Worm (Caenorhabditis elegans) whole organism, young adult: Measurements from ENCODE around the gene srw-59.

Experiments
- B0035.1 ChIP-seq: sonication (generic microtip); optimal IDR thresholded peaks from 2 replicates; lab custom pipeline; 2016; ENCODE audit warnings: missing genetic modification characterization, mild to moderate bottlenecking, missing compliant biosample characterization, missing genotype, missing genetic modification reagents
- B0336.3 ChIP-seq: fragments of 200-800 bp; sonication (Bioruptor generic); IDR thresholded peaks from 2 replicates; pipeline ENCODE4 v1.3.6; 2022; ENCODE audit warnings: missing genetic modification characterization, missing compliant biosample characterization
- F22D6.2 ChIP-seq: sonication (generic microtip); optimal IDR thresholded peaks from 2 replicates; lab custom pipeline; 2016; ENCODE audit warnings: mild to moderate bottlenecking, missing genetic modification characterization, missing compliant biosample characterization
- F33H1.4 ChIP-seq: fragments of 200-800 bp; sonication (Bioruptor generic); IDR thresholded peaks from 2 replicates; pipeline ENCODE4 v1.3.6; 2022; ENCODE audit warnings: missing genetic modification reagents, missing genetic modification characterization, missing compliant biosample characterization
- F37B4.10 ChIP-seq: fragments of 200-800 bp; sonication (Bioruptor generic); IDR thresholded peaks from 2 replicates; pipeline ENCODE4 v1.3.6; 2022; ENCODE audit warnings: missing genetic modification characterization, missing compliant biosample characterization
- F49E8.2 ChIP-seq: sonication (generic microtip); optimal IDR thresholded peaks from 3 replicates; lab custom pipeline; 2017; ENCODE audit warnings: missing genetic modification characterization, mild to moderate bottlenecking, missing compliant biosample characterization, antibody characterized with exemption, moderate library complexity; ENCODE audit not compliant: insufficient read depth
- F52B5.7 ChIP-seq: sonication (generic microtip); optimal IDR thresholded peaks from 2 replicates; lab custom pipeline; 2016; ENCODE audit warnings: mild to moderate bottlenecking, missing genetic modification characterization, missing compliant biosample characterization
- F55B11.4 ChIP-seq: sonication (generic microtip); optimal IDR thresholded peaks from 2 replicates; lab custom pipeline; 2016; ENCODE audit warnings: missing compliant biosample characterization, missing genetic modification characterization, borderline replicate concordance; ENCODE audit not compliant: insufficient read depth
- T26A5.8 ChIP-seq: sonication (generic microtip); optimal IDR thresholded peaks from 2 replicates; lab custom pipeline; 2016; ENCODE audit warnings: missing genetic modification characterization, missing compliant biosample characterization
- Y53G8AR.9 ChIP-seq: fragments of 200-800 bp; sonication (Bioruptor generic); conservative IDR thresholded peaks from 2 replicates; pipeline ENCODE4 v1.3.6; 2022; ENCODE audit warnings: missing genetic modification reagents, missing genetic modification characterization, missing compliant biosample characterization
- Y56A3A.18 ChIP-seq: fragments of 200-800 bp; sonication (Bioruptor generic); IDR thresholded peaks from 2 replicates; pipeline ENCODE4 v1.3.6; 2022; ENCODE audit warnings: missing genetic modification reagents, missing genetic modification characterization, missing compliant biosample characterization
- Y67H2A.10 ChIP-seq: fragments of 200-800 bp; sonication (Bioruptor generic); conservative IDR thresholded peaks from 2 replicates; pipeline ENCODE4 v1.3.6; 2022; ENCODE audit warnings: missing genetic modification reagents, missing genetic modification characterization, missing compliant biosample characterization
- Y95B8A.8 ChIP-seq: fragments of 200-800 bp; sonication (Bioruptor generic); IDR thresholded peaks from 2 replicates; pipeline ENCODE4 v1.3.6; 2022; ENCODE audit warnings: missing genetic modification reagents, missing genetic modification characterization, missing compliant biosample characterization
- akir-1 ChIP-seq: fragments of 200-800 bp; sonication (Bioruptor generic); optimal IDR thresholded peaks from 2 replicates; lab custom pipeline; 2018; ENCODE audit warnings: mild to moderate bottlenecking, missing genetic modification characterization, moderate library complexity, missing compliant biosample characterization
- aptf-3 ChIP-seq: fragments of 200-800 bp; sonication (Bioruptor generic); IDR thresholded peaks from 2 replicates; pipeline ENCODE4 v1.3.6; 2022; ENCODE audit warnings: missing genetic modification characterization, missing compliant biosample characterization
- atf-7 ChIP-seq: sonication (generic microtip); optimal IDR thresholded peaks from 2 replicates; lab custom pipeline; 2017; ENCODE audit warnings: mild to moderate bottlenecking, missing genetic modification characterization, missing compliant biosample characterization
- attf-5 ChIP-seq: fragments of 200-800 bp; sonication (Bioruptor generic); optimal IDR thresholded peaks from 2 replicates; lab custom pipeline; 2018; ENCODE audit warnings: mild to moderate bottlenecking, missing genetic modification characterization, missing compliant biosample characterization
- bed-2 ChIP-seq: fragments of 200-800 bp; sonication (Bioruptor generic); IDR thresholded peaks from 2 replicates; pipeline ENCODE4 v1.3.6; 2022; ENCODE audit warnings: missing genetic modification reagents, missing genetic modification characterization, missing compliant biosample characterization
- cebp-1 ChIP-seq, 2 experiments: fragments of 200-800 bp in 1 of 2; sonication (Bioruptor generic) in 1 of 2; sonication (generic microtip) in 1 of 2; IDR thresholded peaks in 1 of 2; optimal IDR thresholded peaks in 1 of 2; 2 replicates each; pipeline versions ENCODE4 v1.3.6 to Lab custom; 2017 to 2022; ENCODE audit warnings: missing compliant biosample characterization in 2 of 2, missing genetic modification characterization in 2 of 2, mild to moderate bottlenecking in 1 of 2, missing genetic modification reagents in 1 of 2, moderate library complexity in 1 of 2
- ceh-91 ChIP-seq: fragments of 200-800 bp; sonication (Bioruptor generic); IDR thresholded peaks from 2 replicates; pipeline ENCODE4 v1.3.6; 2022; ENCODE audit warnings: missing genetic modification reagents, missing genetic modification characterization, missing compliant biosample characterization
- dox-1 ChIP-seq: fragments of 200-800 bp; sonication (Bioruptor generic); IDR thresholded peaks from 2 replicates; pipeline ENCODE4 v1.3.6; 2022; ENCODE audit warnings: missing genetic modification reagents, missing genetic modification characterization, missing compliant biosample characterization
- egl-18 ChIP-seq: fragments of 200-800 bp; sonication (Bioruptor generic); IDR thresholded peaks from 2 replicates; pipeline ENCODE4 v1.3.6; 2022; ENCODE audit warnings: missing genetic modification reagents, missing genetic modification characterization, missing compliant biosample characterization
- fkh-3 ChIP-seq: sonication (generic microtip); optimal IDR thresholded peaks from 2 replicates; lab custom pipeline; 2016; ENCODE audit warnings: mild to moderate bottlenecking, missing genetic modification characterization, missing compliant biosample characterization
- hlh-12 ChIP-seq: sonication (generic microtip); optimal IDR thresholded peaks from 2 replicates; lab custom pipeline; 2016; ENCODE audit warnings: missing genetic modification characterization, missing compliant biosample characterization
- hmg-1.2 ChIP-seq: fragments of 200-800 bp; sonication (Bioruptor generic); IDR thresholded peaks from 2 replicates; pipeline ENCODE4 v1.3.6; 2022; ENCODE audit warnings: missing genetic modification reagents, missing genetic modification characterization, missing compliant biosample characterization
- hrde-1 ChIP-seq: sonication (generic microtip); optimal IDR thresholded peaks from 2 replicates; lab custom pipeline; 2016; ENCODE audit warnings: missing genetic modification characterization, mild to moderate bottlenecking, missing compliant biosample characterization, moderate library complexity, missing genotype, missing genetic modification reagents, borderline replicate concordance
- let-526 ChIP-seq: fragments of 200-800 bp; sonication (Bioruptor generic); IDR thresholded peaks from 2 replicates; pipeline ENCODE4 v1.3.6; 2022; ENCODE audit warnings: missing genetic modification reagents, missing genetic modification characterization, missing compliant biosample characterization
- lin-40 ChIP-seq: sonication (generic microtip); optimal IDR thresholded peaks from 2 replicates; lab custom pipeline; 2016; ENCODE audit warnings: missing genetic modification characterization, mild to moderate bottlenecking, missing compliant biosample characterization, missing genotype, missing genetic modification reagents
- lin-54 ChIP-seq: fragments of 200-800 bp; sonication (Bioruptor generic); optimal IDR thresholded peaks from 2 replicates; lab custom pipeline; 2018; ENCODE audit warnings: mild to moderate bottlenecking, missing genetic modification characterization, missing compliant biosample characterization
- madf-6 ChIP-seq: fragments of 200-800 bp; sonication (Bioruptor generic); IDR thresholded peaks from 2 replicates; pipeline ENCODE4 v1.3.6; 2022; ENCODE audit warnings: missing genetic modification reagents, missing genetic modification characterization, missing compliant biosample characterization
- madf-8 ChIP-seq: fragments of 200-800 bp; sonication (Bioruptor generic); conservative IDR thresholded peaks from 2 replicates; pipeline ENCODE4 v1.3.6; 2022; ENCODE audit warnings: missing genetic modification reagents, missing genetic modification characterization, missing compliant biosample characterization
- nfya-1 ChIP-seq: sonication (generic microtip); optimal IDR thresholded peaks from 2 replicates; lab custom pipeline; 2017; ENCODE audit warnings: antibody characterized with exemption, missing compliant biosample characterization, missing genetic modification characterization, borderline replicate concordance; ENCODE audit not compliant: insufficient read depth
- nfyb-1 ChIP-seq: fragments of 200-800 bp; sonication (Bioruptor generic); IDR thresholded peaks from 2 replicates; pipeline ENCODE4 v1.3.6; 2022; ENCODE audit warnings: missing genetic modification reagents, missing genetic modification characterization, missing compliant biosample characterization
- nhr-27 ChIP-seq: fragments of 200-800 bp; sonication (Bioruptor generic); optimal IDR thresholded peaks from 2 replicates; lab custom pipeline; 2018; ENCODE audit warnings: mild to moderate bottlenecking, missing genetic modification characterization, moderate library complexity, missing compliant biosample characterization
- nhr-80 ChIP-seq: sonication (generic microtip); optimal IDR thresholded peaks from 2 replicates; lab custom pipeline; 2016; ENCODE audit warnings: missing genetic modification characterization, missing compliant biosample characterization
- pbrm-1 ChIP-seq: fragments of 200-800 bp; sonication (Bioruptor generic); IDR thresholded peaks from 2 replicates; pipeline ENCODE4 v1.3.6; 2022; ENCODE audit warnings: missing genetic modification reagents, missing genetic modification characterization, missing compliant biosample characterization
- rcor-1 ChIP-seq: fragments of 200-800 bp; sonication (Bioruptor generic); IDR thresholded peaks from 2 replicates; pipeline ENCODE4 v1.3.6; 2022; ENCODE audit warnings: missing genetic modification reagents, missing genetic modification characterization, missing compliant biosample characterization
- snpc-3.4 ChIP-seq: sonication (generic microtip); optimal IDR thresholded peaks from 2 replicates; lab custom pipeline; 2017; ENCODE audit warnings: missing genetic modification characterization, mild to moderate bottlenecking, missing compliant biosample characterization, antibody characterized with exemption, moderate library complexity, missing genotype, missing genetic modification reagents
- somi-1 ChIP-seq: fragments of 200-800 bp; sonication (Bioruptor generic); optimal IDR thresholded peaks from 2 replicates; lab custom pipeline; 2018; ENCODE audit warnings: mild to moderate bottlenecking, missing genetic modification characterization, missing compliant biosample characterization
- sptf-2 ChIP-seq: fragments of 200-800 bp; sonication (Bioruptor generic); optimal IDR thresholded peaks from 2 replicates; lab custom pipeline; 2018; ENCODE audit warnings: mild to moderate bottlenecking, missing genetic modification characterization, missing compliant biosample characterization
- tbx-9 ChIP-seq: sonication (generic microtip); optimal IDR thresholded peaks from 2 replicates; lab custom pipeline; 2016; ENCODE audit warnings: borderline replicate concordance, missing genetic modification characterization, inconsistent platforms, missing compliant biosample characterization
- tlf-1 ChIP-seq: fragments of 200-800 bp; sonication (Bioruptor generic); optimal IDR thresholded peaks from 2 replicates; lab custom pipeline; 2018; ENCODE audit warnings: mild to moderate bottlenecking, missing genetic modification characterization, missing compliant biosample characterization
- zfh-2 ChIP-seq: fragments of 200-800 bp; sonication (Bioruptor generic); conservative IDR thresholded peaks from 2 replicates; pipeline ENCODE4 v1.3.6; 2022; ENCODE audit warnings: missing genetic modification reagents, missing genetic modification characterization, missing compliant biosample characterization
- ztf-26 ChIP-seq: sonication (generic microtip); optimal IDR thresholded peaks from 2 replicates; lab custom pipeline; 2017; ENCODE audit warnings: missing genetic modification characterization, missing compliant biosample characterization

The srw-59 gene

DNA sequence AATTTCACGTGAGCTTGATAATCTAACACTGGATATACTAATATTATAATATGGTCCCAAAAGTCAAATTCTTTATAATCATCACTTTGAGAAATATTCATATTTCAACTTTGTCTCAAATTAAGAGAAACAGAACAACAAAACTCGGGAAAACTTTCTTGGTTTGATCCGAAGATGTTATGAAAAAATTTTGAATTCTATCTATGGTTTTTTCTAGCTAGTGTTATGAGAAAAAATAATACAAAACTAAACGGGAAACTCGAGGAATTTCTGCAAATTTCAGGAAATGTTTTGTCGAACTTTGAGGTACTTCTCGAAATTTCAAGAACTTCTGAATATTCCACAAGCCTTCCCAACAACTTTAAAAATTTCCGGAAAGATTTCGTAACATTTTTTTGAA lies at the start of gene srw-59:
srw-59 (minus strand) TSS at position 101 of the 400 bp plus-strand sequence.
- no peak for TF ChIP-seq snpc-3.4 (tag; lab: Kevin White, UChicago)
- TF ChIP-seq F55B11.4 (tag; lab: Kevin White, UChicago), result no peak
- TF ChIP-seq madf-8, result no peak
- TF ChIP-seq sptf-2, result no peak
- TF ChIP-seq Y56A3A.18, result no peak
- no peak for TF ChIP-seq F33H1.4
- no peak for TF ChIP-seq cebp-1 (GFP tag; IDR thresholded peaks at IDR 0.05; lab: Robert Waterston, UW)
- no peak for TF ChIP-seq cebp-1 (tag; optimal IDR thresholded peaks at IDR 0.05; lab: Kevin White, UChicago)
- no peak for TF ChIP-seq atf-7 (tag; lab: Kevin White, UChicago)
- no peak for TF ChIP-seq bed-2 (GFP tag; lab: Robert Waterston, UW)
- TF ChIP-seq T26A5.8 (tag; lab: Kevin White, UChicago), result no peak
- TF ChIP-seq somi-1 (GFP tag; lab: Kevin White, UChicago), result no peak
- TF ChIP-seq rcor-1 (GFP tag; lab: Robert Waterston, UW), result no peak
- TF ChIP-seq fkh-3 (tag; lab: Kevin White, UChicago), result no peak

- no peak for TF ChIP-seq Y67H2A.10 (GFP tag; lab: Robert Waterston, UW)
- peak; percentile 34; the same call in 1 of the 2 replicates for TF ChIP-seq nfyb-1 (GFP tag; lab: Robert Waterston, UW)
- no peak for TF ChIP-seq F22D6.2 (tag; lab: Kevin White, UChicago)
- no peak for TF ChIP-seq tbx-9 (tag; lab: Kevin White, UChicago)
- no peak for TF ChIP-seq hrde-1 (tag; lab: Kevin White, UChicago)
- TF ChIP-seq nhr-27 (tag; lab: Kevin White, UChicago), result no peak
- TF ChIP-seq attf-5 (GFP tag; lab: Kevin White, UChicago), result peak; percentile 20
- TF ChIP-seq F37B4.10 (GFP tag; lab: Robert Waterston, UW), result no peak
- no peak for TF ChIP-seq Y53G8AR.9 (GFP tag; lab: Robert Waterston, UW)
- no peak for TF ChIP-seq pbrm-1 (GFP tag; lab: Robert Waterston, UW)
- no peak for TF ChIP-seq lin-54 (GFP tag; lab: Kevin White, UChicago)
- TF ChIP-seq dox-1 (GFP tag; lab: Robert Waterston, UW), result peak; percentile 50; the same call in 1 of the 2 replicates
- no peak for TF ChIP-seq let-526
- peak; percentile 78 for TF ChIP-seq nhr-80 (tag; lab: Kevin White, UChicago)
- TF ChIP-seq tlf-1 (GFP tag; lab: Kevin White, UChicago), result no peak
- no peak for TF ChIP-seq F33H1.4
- no peak for TF ChIP-seq B0035.1 (tag; lab: Kevin White, UChicago)
- TF ChIP-seq hmg-1.2, result peak; percentile 58; the same call in 1 of the 2 replicates
- TF ChIP-seq akir-1 (GFP tag; lab: Kevin White, UChicago), result no peak
- TF ChIP-seq lin-40, result no peak
- no peak for TF ChIP-seq F49E8.2 (tag; lab: Kevin White, UChicago)
- peak; percentile 77 for TF ChIP-seq atf-7 (tag; lab: Kevin White, UChicago)
- TF ChIP-seq, all 124 proteins: peak for 6
Measured at ce11 chrV:16000433-16000832, 49.6 kb upstream of the srw-59 start, which contains the start of gene nhr-50. Gene nhr-50 (minus strand): TSS chrV:16000631.

DNA sequence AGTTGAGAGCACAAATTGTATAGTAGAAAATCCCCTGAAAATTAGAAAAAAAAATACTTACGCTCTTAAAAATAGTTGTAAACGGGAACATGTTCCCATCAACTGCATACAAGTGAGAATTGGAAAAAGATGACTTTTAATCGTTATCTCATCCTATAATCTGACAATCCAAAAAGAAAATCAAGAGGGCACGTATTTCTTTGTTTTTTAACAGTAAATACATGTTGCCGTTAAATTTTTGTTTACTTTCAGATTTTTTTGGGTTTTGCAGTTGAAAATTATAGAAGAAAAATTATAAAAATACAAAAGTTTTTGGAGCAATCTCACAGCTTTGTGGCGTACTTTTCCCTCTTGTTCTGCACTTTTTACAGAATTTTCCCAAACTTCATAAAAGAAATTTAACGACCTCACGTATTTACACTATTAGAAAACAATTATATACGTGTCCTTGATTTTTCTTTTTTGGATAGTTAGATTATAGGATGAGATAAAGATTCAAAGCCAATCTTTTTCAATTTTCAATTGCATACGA lies 45.9 kb upstream of the srw-59 start, which contains the start of the genes C06C6.9 and C06C6.8:
C06C6.9 (minus strand) TSS at position 101 of the 532 bp plus-strand sequence.
C06C6.8 (plus strand) TSS at position 482 of the 532 bp plus-strand sequence.
- TF ChIP-seq tbx-9 (tag; lab: Kevin White, UChicago) (no peak), egl-18 (GFP tag; lab: Robert Waterston, UW) (no peak), ceh-91 (GFP tag; lab: Robert Waterston, UW) (no peak), F37B4.10 (GFP tag; lab: Robert Waterston, UW) (no peak), akir-1 (GFP tag; lab: Kevin White, UChicago) (no peak), ztf-26 (no peak), aptf-3 (GFP tag; lab: Robert Waterston, UW) (no peak), Y95B8A.8 (GFP tag; lab: Robert Waterston, UW) (no peak), madf-6 (GFP tag; lab: Robert Waterston, UW) (no peak), nfya-1 (tag; lab: Kevin White, UChicago) (no peak), B0336.3 (no peak), Y67H2A.10 (GFP tag; lab: Robert Waterston, UW) (no peak), hlh-12 (tag; lab: Kevin White, UChicago) (no peak), tlf-1 (GFP tag; lab: Kevin White, UChicago) (no peak), zfh-2 (GFP tag; lab: Robert Waterston, UW) (no peak), snpc-3.4 (tag; lab: Kevin White, UChicago) (no peak), F52B5.7 (no peak)
